Fruit fly (Drosophila melanogaster) whole organism, embryonic: ENCODE data around the gene Prtl99C.

Experiments
- Atf6 ChIP-seq: fragments of 200-800 bp; sonication (Bioruptor generic); IDR thresholded peaks from 2 replicates; pipeline ENCODE4 v1.3.6; 2022; ENCODE audit warnings: missing biosample characterization, missing genetic modification characterization
- B-H1 ChIP-seq: fragments of 200-800 bp; sonication (Bioruptor generic); IDR thresholded peaks from 3 replicates; pipeline ENCODE4 v1.3.6; 2022; ENCODE audit warnings: missing biosample characterization, missing genetic modification characterization
- B-H2 ChIP-seq: fragments of 200-800 bp; sonication (Bioruptor generic); optimal IDR thresholded peaks from 2 replicates; lab custom pipeline; 2018; ENCODE audit warnings: missing biosample characterization, mild to moderate bottlenecking, missing genetic modification characterization
- Bgb ChIP-seq: fragments of 200-800 bp; sonication (Bioruptor generic); IDR thresholded peaks from 2 replicates; pipeline ENCODE4 v1.3.6; 2022; ENCODE audit warnings: missing biosample characterization, missing genetic modification characterization; ENCODE audit not compliant: partially characterized antibody
- Bteb2 ChIP-seq: fragments of 200-800 bp; sonication (Bioruptor generic); optimal IDR thresholded peaks from 2 replicates; lab custom pipeline; 2016; ENCODE audit warnings: missing biosample characterization, missing genetic modification characterization
- CG13894 ChIP-seq: fragments of 200-800 bp; sonication (Bioruptor generic); optimal IDR thresholded peaks from 3 replicates; lab custom pipeline; 2018; ENCODE audit warnings: missing biosample characterization, mild to moderate bottlenecking, missing genetic modification characterization, moderate library complexity
- CG14710 ChIP-seq: fragments of 200-800 bp; sonication (Bioruptor generic); optimal IDR thresholded peaks from 3 replicates; lab custom pipeline; 2019; ENCODE audit warnings: missing biosample characterization, mild to moderate bottlenecking, missing genetic modification characterization, moderate library complexity
- CG1602 ChIP-seq: fragments of 200-800 bp; sonication (Bioruptor generic); optimal IDR thresholded peaks from 3 replicates; lab custom pipeline; 2016; ENCODE audit warnings: missing biosample characterization, missing genetic modification characterization
- CG17361 ChIP-seq: fragments of 200-800 bp; sonication (Bioruptor generic); IDR thresholded peaks from 3 replicates; pipeline ENCODE4 v1.3.6; 2022; ENCODE audit warnings: missing biosample characterization, missing genetic modification characterization
- CG17385 ChIP-seq: fragments of 200-800 bp; sonication (Bioruptor generic); optimal IDR thresholded peaks from 3 replicates; lab custom pipeline; 2018; ENCODE audit warnings: missing biosample characterization, mild to moderate bottlenecking, missing genetic modification characterization
- CG17912 ChIP-seq: fragments of 200-800 bp; sonication (Bioruptor generic); optimal IDR thresholded peaks from 2 replicates; lab custom pipeline; 2018; ENCODE audit warnings: missing biosample characterization, mild to moderate bottlenecking, missing genetic modification characterization
- CG18476 ChIP-seq: fragments of 200-800 bp; sonication (Bioruptor generic); optimal IDR thresholded peaks from 2 replicates; lab custom pipeline; 2016; ENCODE audit warnings: missing biosample characterization, mild to moderate bottlenecking, missing genetic modification characterization
- CG30020 ChIP-seq: fragments of 200-800 bp; optimal IDR thresholded peaks from 2 replicates; lab custom pipeline; 2019; ENCODE audit warnings: missing biosample characterization, mild to moderate bottlenecking, missing genetic modification characterization, moderate library complexity
- CG4424 ChIP-seq: fragments of 200-800 bp; sonication (Bioruptor generic); optimal IDR thresholded peaks from 3 replicates; lab custom pipeline; 2016; ENCODE audit warnings: missing biosample characterization, missing genetic modification characterization
- CG4707 ChIP-seq: fragments of 200-800 bp; sonication (Bioruptor generic); optimal IDR thresholded peaks from 2 replicates; lab custom pipeline; 2018; ENCODE audit warnings: missing biosample characterization, mild to moderate bottlenecking, missing genetic modification characterization, moderate library complexity
- CG7556 ChIP-seq: fragments of 200-800 bp; sonication (Bioruptor generic); optimal IDR thresholded peaks from 2 replicates; lab custom pipeline; 2017; ENCODE audit warnings: missing biosample characterization, mild to moderate bottlenecking, missing genetic modification characterization
- CG8359 ChIP-seq: fragments of 200-800 bp; sonication (Bioruptor generic); optimal IDR thresholded peaks from 2 replicates; lab custom pipeline; 2017; ENCODE audit warnings: missing biosample characterization, mild to moderate bottlenecking, missing genetic modification characterization, borderline replicate concordance
- CG8924 ChIP-seq: fragments of 200-800 bp; optimal IDR thresholded peaks from 3 replicates; lab custom pipeline; 2019; ENCODE audit warnings: missing biosample characterization, mild to moderate bottlenecking, missing genetic modification characterization, moderate library complexity
- CTCF ChIP-seq: fragments of 200-800 bp; sonication (Bioruptor generic); optimal IDR thresholded peaks from 2 replicates; lab custom pipeline; 2017; ENCODE audit warnings: missing biosample characterization, mild to moderate bottlenecking, missing genetic modification characterization, moderate library complexity
- Dll ChIP-seq: fragments of 200-800 bp; sonication (Bioruptor generic); IDR thresholded peaks from 4 replicates; pipeline ENCODE4 v1.3.6; 2022; ENCODE audit warnings: missing biosample characterization, missing genetic modification characterization; ENCODE audit not compliant: partially characterized antibody
- E2f1 ChIP-seq: fragments of 200-800 bp; sonication (Bioruptor generic); IDR thresholded peaks from 2 replicates; pipeline ENCODE4 v1.3.6; 2022; ENCODE audit warnings: missing biosample characterization, missing genetic modification characterization
- Elba2 ChIP-seq: fragments of 200-800 bp; sonication (Bioruptor generic); optimal IDR thresholded peaks from 3 replicates; lab custom pipeline; 2016; ENCODE audit warnings: missing biosample characterization, missing genetic modification characterization
- GATAe ChIP-seq: fragments of 200-800 bp; sonication (Bioruptor generic); conservative IDR thresholded peaks from 2 replicates; pipeline ENCODE4 v1.3.6; 2022; ENCODE audit warnings: missing biosample characterization, missing genetic modification characterization
- H15 ChIP-seq: fragments of 200-800 bp; sonication (Bioruptor generic); IDR thresholded peaks from 3 replicates; pipeline ENCODE4 v1.3.6; 2022; ENCODE audit warnings: missing biosample characterization, missing genetic modification characterization
- HLH4C ChIP-seq: fragments of 200-800 bp; sonication (Bioruptor generic); IDR thresholded peaks from 3 replicates; pipeline ENCODE4 v1.3.6; 2022; ENCODE audit warnings: missing biosample characterization, missing genetic modification characterization; ENCODE audit not compliant: partially characterized antibody
- Med ChIP-seq: fragments of 200-800 bp; sonication (Bioruptor generic); peaks from one replicate; lab custom pipeline; 2016; ENCODE audit warnings: missing biosample characterization, missing genetic modification characterization, mild to moderate bottlenecking, inconsistent platforms, moderate library complexity
- NK7.1 ChIP-seq: fragments of 200-800 bp; sonication (Bioruptor generic); optimal IDR thresholded peaks from 3 replicates; lab custom pipeline; 2016; ENCODE audit warnings: missing biosample characterization, missing genetic modification characterization
- Ptx1 ChIP-seq: fragments of 200-800 bp; sonication (Bioruptor generic); IDR thresholded peaks from 2 replicates; pipeline ENCODE4 v1.3.6; 2022; ENCODE audit warnings: missing biosample characterization, missing genetic modification characterization
- Scr ChIP-seq: fragments of 200-800 bp; sonication (Bioruptor generic); IDR thresholded peaks from 2 replicates; pipeline ENCODE4 v1.3.6; 2022; ENCODE audit warnings: missing biosample characterization, missing genetic modification characterization; ENCODE audit not compliant: partially characterized antibody
- Sry-β ChIP-seq: fragments of 200-800 bp; sonication (Bioruptor generic); optimal IDR thresholded peaks from 2 replicates; lab custom pipeline; 2018; ENCODE audit warnings: missing biosample characterization, mild to moderate bottlenecking, missing genetic modification characterization, moderate library complexity
- Ssrp ChIP-seq: fragments of 200-800 bp; sonication (Bioruptor generic); optimal IDR thresholded peaks from 2 replicates; lab custom pipeline; 2018; ENCODE audit warnings: missing biosample characterization, mild to moderate bottlenecking, missing genetic modification characterization, moderate library complexity
- Xbp1 ChIP-seq: fragments of 200-800 bp; sonication (Bioruptor generic); optimal IDR thresholded peaks from 3 replicates; lab custom pipeline; 2016; ENCODE audit warnings: missing biosample characterization, mild to moderate bottlenecking, missing genetic modification characterization
- YL-1 ChIP-seq: fragments of 200-800 bp; sonication (Bioruptor generic); optimal IDR thresholded peaks from 3 replicates; lab custom pipeline; 2017; ENCODE audit warnings: missing biosample characterization, mild to moderate bottlenecking, missing genetic modification characterization
- ase ChIP-seq: fragments of 200-800 bp; sonication (Bioruptor generic); IDR thresholded peaks from 3 replicates; pipeline ENCODE4 v1.3.6; 2022; ENCODE audit warnings: missing biosample characterization, missing genetic modification characterization
- bab2 ChIP-seq: fragments of 200-800 bp; sonication (Bioruptor generic); optimal IDR thresholded peaks from 2 replicates; lab custom pipeline; 2016; ENCODE audit warnings: missing biosample characterization, missing genetic modification characterization
- crp ChIP-seq, 2 experiments: fragments of 200-800 bp; sonication (Bioruptor generic); optimal IDR thresholded peaks; 2 replicates in 1 of 2; 3 replicates in 1 of 2; lab custom pipeline; 2017; ENCODE audit warnings: missing biosample characterization in 2 of 2, missing genetic modification characterization in 2 of 2, mild to moderate bottlenecking in 1 of 2, moderate library complexity in 1 of 2
- da ChIP-seq: fragments of 200-800 bp; sonication (Bioruptor generic); optimal IDR thresholded peaks from 2 replicates; lab custom pipeline; 2016; ENCODE audit warnings: missing biosample characterization, missing genetic modification characterization
- fd96Cb ChIP-seq: fragments of 200-800 bp; sonication (Bioruptor generic); optimal IDR thresholded peaks from 2 replicates; lab custom pipeline; 2018; ENCODE audit warnings: missing biosample characterization, mild to moderate bottlenecking, missing genetic modification characterization, moderate library complexity
- grn ChIP-seq: fragments of 200-800 bp; sonication (Bioruptor generic); optimal IDR thresholded peaks from 3 replicates; lab custom pipeline; 2017; ENCODE audit warnings: missing biosample characterization, missing genetic modification characterization
- gsb-n ChIP-seq: fragments of 200-800 bp; sonication (Bioruptor generic); optimal IDR thresholded peaks from 3 replicates; lab custom pipeline; 2018; ENCODE audit warnings: missing biosample characterization, mild to moderate bottlenecking, missing genetic modification characterization
- lbe ChIP-seq: fragments of 200-800 bp; sonication (Bioruptor generic); optimal IDR thresholded peaks from 2 replicates; lab custom pipeline; 2016; ENCODE audit warnings: missing biosample characterization, mild to moderate bottlenecking, missing genetic modification characterization
- lmd ChIP-seq: fragments of 200-800 bp; sonication (Bioruptor generic); IDR thresholded peaks from 2 replicates; pipeline ENCODE4 v1.3.6; 2022; ENCODE audit warnings: missing biosample characterization, missing genetic modification characterization
- oc ChIP-seq: fragments of 200-800 bp; sonication (Bioruptor generic); optimal IDR thresholded peaks from 2 replicates; lab custom pipeline; 2018; ENCODE audit warnings: missing biosample characterization, mild to moderate bottlenecking, missing genetic modification characterization, moderate library complexity
- onecut ChIP-seq: fragments of 200-800 bp; sonication (Bioruptor generic); IDR thresholded peaks from 2 replicates; pipeline ENCODE4 v1.3.6; 2022; ENCODE audit warnings: missing biosample characterization, missing genetic modification characterization
- prd ChIP-seq, 3 experiments: fragments of >200 bp in 2 of 3; fragments of 200-800 bp in 1 of 3; sonication (Bioruptor generic) in 1 of 3; optimal IDR thresholded peaks in 2 of 3; IDR thresholded peaks in 1 of 3; 2 replicates in 2 of 3; 3 replicates in 1 of 3; pipeline versions ENCODE4 v1.3.6 to Lab custom; 2017 to 2022; ENCODE audit warnings: missing biosample characterization in 1 of 3, missing genetic modification characterization in 1 of 3
- sens ChIP-seq: fragments of 200-800 bp; sonication (Bioruptor generic); peaks from one replicate; lab custom pipeline; 2016; ENCODE audit warnings: missing biosample characterization, missing genetic modification characterization
- sug ChIP-seq: fragments of 200-800 bp; optimal IDR thresholded peaks from 2 replicates; lab custom pipeline; 2019; ENCODE audit warnings: missing biosample characterization, mild to moderate bottlenecking, missing genetic modification characterization, moderate library complexity
- tup ChIP-seq: fragments of 200-800 bp; sonication (Bioruptor generic); optimal IDR thresholded peaks from 2 replicates; lab custom pipeline; 2016; ENCODE audit warnings: missing biosample characterization, mild to moderate bottlenecking, missing genetic modification characterization, moderate library complexity
- vvl ChIP-seq: fragments of 200-800 bp; sonication (Bioruptor generic); IDR thresholded peaks from 2 replicates; pipeline ENCODE4 v1.3.6; 2022; ENCODE audit warnings: missing biosample characterization, missing genetic modification characterization
- wor ChIP-seq: fragments of 200-800 bp; sonication (Bioruptor generic); IDR thresholded peaks from 2 replicates; pipeline ENCODE4 v1.3.6; 2022; ENCODE audit warnings: missing biosample characterization, missing genetic modification characterization

Prtl99C gene

DNA sequence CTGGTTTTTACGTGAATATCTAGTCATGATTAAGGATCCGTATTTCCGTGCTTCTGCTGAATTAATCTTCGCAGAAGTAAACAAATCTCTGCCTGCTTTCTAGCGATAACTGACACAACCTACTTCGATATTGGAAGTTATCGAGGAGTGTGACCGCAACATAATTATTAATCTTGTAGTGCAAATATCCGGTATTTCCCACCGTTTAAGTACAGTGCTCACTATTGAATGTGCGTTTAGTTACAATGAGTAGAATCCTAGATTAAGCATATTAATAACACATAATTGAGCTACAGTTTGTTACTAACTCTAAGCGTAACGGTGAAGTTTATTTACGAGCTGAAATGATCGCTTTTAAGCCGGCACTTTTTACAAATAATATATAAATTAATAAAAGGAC is 24.0 kb downstream of the Prtl99C start (continued):
- TF ChIP-seq Elba2 (no peak), tup (GFP tag; lab: Kevin White, UChicago) (no peak), bab2 (peak; percentile 19), sug (tag; lab: Kevin White, UChicago) (peak; percentile 15), CTCF (GFP tag; lab: Kevin White, UChicago) (peak; percentile 31), Scr (GFP tag; lab: Robert Waterston, UW) (peak; percentile 54), Xbp1 (GFP tag; lab: Kevin White, UChicago) (peak; percentile 59), gsb-n (tag; lab: Kevin White, UChicago) (no peak), B-H2 (GFP tag; lab: Kevin White, UChicago) (peak; percentile 86), NK7.1 (GFP tag; lab: Kevin White, UChicago) (no peak), CG17361 (GFP tag; lab: Robert Waterston, UW) (peak; percentile 52; the same call in 1 of the 3 replicates), HLH4C (peak; percentile 68), B-H1 (GFP tag; lab: Robert Waterston, UW) (peak; percentile 48; the same call in 1 of the 3 replicates), CG17912 (GFP tag; lab: Kevin White, UChicago) (peak; percentile 55), crp (GFP tag; optimal IDR thresholded peaks at IDR 0.05; lab: Kevin White, UChicago) (no peak), Ptx1 (GFP tag; lab: Robert Waterston, UW) (peak; percentile 49), Dll (GFP tag; lab: Robert Waterston, UW) (peak; percentile 47; the same call in 1 of the 4 replicates), vvl (GFP tag; lab: Robert Waterston, UW) (peak; percentile 75), CG13894 (tag; lab: Kevin White, UChicago) (peak; percentile 65), Med (GFP tag; lab: Kevin White, UChicago) (peak; percentile 94), CG4424 (GFP tag; lab: Kevin White, UChicago) (peak; percentile 27), lmd (GFP tag; lab: Robert Waterston, UW) (peak; percentile 56), H15 (GFP tag; lab: Robert Waterston, UW) (no peak), YL-1 (GFP tag; lab: Kevin White, UChicago) (peak; percentile 56), grn (GFP tag; lab: Kevin White, UChicago) (peak; percentile 56), Bteb2 (GFP tag; lab: Kevin White, UChicago) (peak; percentile 17), Ssrp (peak; percentile 35), CG7556 (peak; percentile 13), prd (optimal IDR thresholded peaks at IDR 0.05; lab: Kevin White, UChicago) (no peak), prd (GFP tag; IDR thresholded peaks at IDR 0.05; lab: Robert Waterston, UW) (peak; percentile 59), fd96Cb (tag; lab: Kevin White, UChicago) (no peak), E2f1 (0 out of 2 replicates have a peak, but pooled peaks have one; percentile 35), ase (peak; percentile 28; the same call in 1 of the 3 replicates), GATAe (0 out of 2 replicates have a peak, but pooled peaks have one; percentile 17), wor (GFP tag; lab: Robert Waterston, UW) (no peak), CG8359 (GFP tag; lab: Kevin White, UChicago) (no peak), CG8924 (tag; lab: Kevin White, UChicago) (peak; percentile 42), Atf6 (GFP tag; lab: Robert Waterston, UW) (no peak), Sry-β (GFP tag; lab: Kevin White, UChicago) (no peak), Bgb (peak; percentile 58), da (GFP tag; lab: Kevin White, UChicago) (no peak), CG1602 (GFP tag; lab: Kevin White, UChicago) (peak; percentile 35), oc (tag; lab: Kevin White, UChicago) (peak; percentile 38), CG4707 (GFP tag; lab: Kevin White, UChicago) (peak; percentile 55), onecut (0 out of 2 replicates have a peak, but pooled peaks have one; percentile 10), CG17385 (GFP tag; lab: Kevin White, UChicago) (no peak), CG30020 (tag; lab: Kevin White, UChicago) (no peak), CG18476 (GFP tag; lab: Kevin White, UChicago) (peak; percentile 21), CG14710 (tag; lab: Kevin White, UChicago) (peak; percentile 78), sens (GFP tag; lab: Kevin White, UChicago) (peak; percentile 94), lbe (peak; percentile 45)
